Fruit fly (Drosophila melanogaster) whole organism, wandering third instar larva: Measurements from ENCODE around the gene CG12099.

Experiments
- Abd-B ChIP-seq: fragments of >200 bp; optimal IDR thresholded peaks from 2 replicates; lab custom pipeline; 2017; ENCODE audit warnings: missing biosample characterization, missing genetic modification characterization
- CrebA ChIP-seq: fragments of 200-800 bp; sonication (Bioruptor generic); optimal IDR thresholded peaks from 2 replicates; lab custom pipeline; 2016; ENCODE audit warnings: missing biosample characterization, mild to moderate bottlenecking, missing genetic modification characterization, borderline replicate concordance
- Dif ChIP-seq: fragments of 200-275, 200-300 bp; sonication (Bioruptor generic); optimal IDR thresholded peaks from 2 replicates; lab custom pipeline; 2018; ENCODE audit warnings: missing biosample characterization, missing genetic modification characterization; ENCODE audit not compliant: partially characterized antibody
- HLH106 ChIP-seq: fragments of 200-800 bp; optimal IDR thresholded peaks from 3 replicates; lab custom pipeline; 2019; ENCODE audit warnings: missing biosample characterization, mild to moderate bottlenecking, missing genetic modification characterization, moderate library complexity
- Hnf4 ChIP-seq: fragments of 200-800 bp; sonication (Bioruptor generic); optimal IDR thresholded peaks from 2 replicates; lab custom pipeline; 2016; ENCODE audit warnings: missing biosample characterization, mild to moderate bottlenecking, missing genetic modification characterization
- Hr83 ChIP-seq: fragments of 200-300 bp; sonication (Bioruptor generic); optimal IDR thresholded peaks from 2 replicates; lab custom pipeline; 2016; ENCODE audit warnings: missing biosample characterization, mild to moderate bottlenecking, missing genetic modification characterization, moderate library complexity; ENCODE audit not compliant: poor library complexity, severe bottlenecking
- Mio ChIP-seq: sonication (Bioruptor generic); optimal IDR thresholded peaks from 2 replicates; lab custom pipeline; 2016; ENCODE audit warnings: missing biosample characterization, missing genetic modification characterization
- OdsH ChIP-seq: fragments of 200-800 bp; sonication (Bioruptor generic); optimal IDR thresholded peaks from 2 replicates; lab custom pipeline; 2016; ENCODE audit warnings: missing biosample characterization, mild to moderate bottlenecking, missing genetic modification characterization
- br ChIP-seq: fragments of 200-800 bp; sonication (Bioruptor generic); optimal IDR thresholded peaks from 2 replicates; lab custom pipeline; 2016; ENCODE audit warnings: missing biosample characterization, missing genetic modification characterization
- dl ChIP-seq, 2 experiments: fragments of 175-275, 200-275 bp in 1 of 2; fragments of 200-275 bp in 1 of 2; sonication (Bioruptor generic); optimal IDR thresholded peaks; lab custom pipeline; 2018; ENCODE audit warnings: mild to moderate bottlenecking in 2 of 2, missing biosample characterization in 2 of 2, missing genetic modification characterization in 2 of 2, moderate library complexity in 2 of 2; ENCODE audit not compliant: partially characterized antibody in 2 of 2, insufficient read depth in 1 of 2
- ey ChIP-seq: fragments of 200-800 bp; sonication (Bioruptor generic); optimal IDR thresholded peaks from 2 replicates; lab custom pipeline; 2016; ENCODE audit warnings: missing biosample characterization, missing genetic modification characterization
- pan ChIP-seq: fragments of >200 bp; optimal IDR thresholded peaks from 2 replicates; lab custom pipeline; 2017
- rgr ChIP-seq: fragments of 200-800 bp; sonication (Bioruptor generic); optimal IDR thresholded peaks from 3 replicates; lab custom pipeline; 2016; ENCODE audit warnings: missing biosample characterization, mild to moderate bottlenecking, missing genetic modification characterization
- usp ChIP-seq: fragments of >200 bp; optimal IDR thresholded peaks from 2 replicates; lab custom pipeline; 2017; ENCODE audit warnings: missing biosample characterization, missing genetic modification characterization

DNA sequence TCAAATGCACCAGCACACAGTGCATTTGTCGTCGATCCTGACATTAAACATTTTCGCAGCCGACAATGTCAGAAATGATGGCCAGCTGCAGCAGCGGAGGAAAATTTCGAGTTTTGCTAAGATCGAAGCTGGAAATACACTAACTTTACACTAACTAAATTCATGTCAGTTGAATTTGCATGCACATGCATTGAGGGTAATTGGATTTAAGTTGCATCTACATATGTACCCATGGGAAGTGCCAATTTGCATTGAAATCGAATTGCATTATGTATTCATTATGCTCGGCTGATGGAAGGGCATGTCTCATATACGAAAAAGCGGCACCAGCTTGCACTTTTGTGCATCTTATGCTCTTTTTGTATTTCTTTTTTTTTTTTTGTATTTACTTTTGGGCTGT, 26.5 kb upstream of the CG12099 start:
- TF ChIP-seq OdsH (GFP tag; lab: Kevin White, UChicago) (no peak), dl (GFP tag; optimal IDR thresholded peaks at IDR 0.05; lab: Kevin White, UChicago; ENCODE audit: insufficient read depth in 1 of 2, partially characterized antibody in 2 of 2) (no peak), Hr83 (no peak), Dif (GFP tag; lab: Kevin White, UChicago) (no peak), Abd-B (GFP tag; lab: Kevin White, UChicago) (no peak), Mio (GFP tag; lab: Kevin White, UChicago) (no peak), HLH106 (tag; lab: Kevin White, UChicago) (peak; percentile 72), pan (lab: Kevin White, UChicago) (no peak), usp (GFP tag; lab: Kevin White, UChicago) (no peak), CrebA (GFP tag; lab: Kevin White, UChicago) (no peak), br (GFP tag; lab: Kevin White, UChicago) (peak; percentile 46), ey (peak; percentile 38), Hnf4 (GFP tag; lab: Kevin White, UChicago) (no peak), rgr (no peak)
